Worm (Caenorhabditis elegans): Measurements from ENCODE around the gene srt-59.

ce11 chrIV:615244-615643 is 13.7 kb upstream of the srt-59 start, which contains the start of gene C18H7.1:
- no peak for TF ChIP-seq zag-1 (tag; optimal IDR thresholded peaks at IDR 0.05)
- TF ChIP-seq unc-39 (tag; optimal IDR thresholded peaks at IDR 0.05), result no peak
- no peak for TF ChIP-seq fkh-10 (GFP tag; optimal IDR thresholded peaks at IDR 0.05)

Measured in whole organism, L3 larva.